Fruit fly (Drosophila melanogaster): ENCODE measurements around the gene CG42764.

Gene CG42764

dm6 chr3L:20497124-20497996 lies 31.5 kb upstream of the CG42764 start, which contains the start of gene CG32425:
CG32425 (plus strand) TSS chr3L:20497323.
- TF ChIP-seq h (optimal IDR thresholded peaks at IDR 0.05) (no peak), Myc (optimal IDR thresholded peaks at IDR 0.05) (no peak), Sin3A (optimal IDR thresholded peaks at IDR 0.05) (no peak), insv (optimal IDR thresholded peaks at IDR 0.05) (no peak), ttk (optimal IDR thresholded peaks at IDR 0.05) (no peak), psq (optimal IDR thresholded peaks at IDR 0.05) (no peak)

dm6 chr3L:20494780-20495591 lies 29.1 kb upstream of the CG42764 start, which contains the start of gene ZnT77C:
ZnT77C (minus strand) TSS chr3L:20494921.
- no peak for TF ChIP-seq Myc (optimal IDR thresholded peaks at IDR 0.05)
- TF ChIP-seq insv (optimal IDR thresholded peaks at IDR 0.05): no peak
- TF ChIP-seq Sin3A (optimal IDR thresholded peaks at IDR 0.05): no peak
- TF ChIP-seq h (optimal IDR thresholded peaks at IDR 0.05): no peak
- TF ChIP-seq ttk (optimal IDR thresholded peaks at IDR 0.05): no peak
- TF ChIP-seq psq (optimal IDR thresholded peaks at IDR 0.05): no peak

dm6 chr3L:20494262-20494601 lies 28.4 kb upstream of the CG42764 start:
- TF ChIP-seq Myc (optimal IDR thresholded peaks at IDR 0.05): no peak
- TF ChIP-seq psq (optimal IDR thresholded peaks at IDR 0.05): no peak
- no peak for TF ChIP-seq h (optimal IDR thresholded peaks at IDR 0.05)
- no peak for TF ChIP-seq ttk (optimal IDR thresholded peaks at IDR 0.05)
- TF ChIP-seq insv (optimal IDR thresholded peaks at IDR 0.05): no peak
- TF ChIP-seq Sin3A (optimal IDR thresholded peaks at IDR 0.05): no peak

- TF ChIP-seq h (optimal IDR thresholded peaks at IDR 0.05): no peak
- no peak for TF ChIP-seq insv (optimal IDR thresholded peaks at IDR 0.05)
- TF ChIP-seq Myc (optimal IDR thresholded peaks at IDR 0.05): no peak
- no peak for TF ChIP-seq ttk (optimal IDR thresholded peaks at IDR 0.05)
- no peak for TF ChIP-seq Sin3A (optimal IDR thresholded peaks at IDR 0.05)
- no peak for TF ChIP-seq psq (optimal IDR thresholded peaks at IDR 0.05)
Measured at dm6 chr3L:20493417-20494261, 27.8 kb upstream of the CG42764 start.

- TF ChIP-seq psq (optimal IDR thresholded peaks at IDR 0.05): no peak
- no peak for TF ChIP-seq Sin3A (optimal IDR thresholded peaks at IDR 0.05)
- no peak for TF ChIP-seq Myc (optimal IDR thresholded peaks at IDR 0.05)
Measured at dm6 chr3L:20491525-20492132, 25.8 kb upstream of the CG42764 start, which contains the start of gene ND-39. ND-39 (plus strand) TSS chr3L:20492082.

- TF ChIP-seq h (optimal IDR thresholded peaks at IDR 0.05): no peak
- no peak for TF ChIP-seq Sin3A (optimal IDR thresholded peaks at IDR 0.05)
- TF ChIP-seq Myc (optimal IDR thresholded peaks at IDR 0.05): no peak
- no peak for TF ChIP-seq insv (optimal IDR thresholded peaks at IDR 0.05)
- no peak for TF ChIP-seq ttk (optimal IDR thresholded peaks at IDR 0.05)
- no peak for TF ChIP-seq psq (optimal IDR thresholded peaks at IDR 0.05)
Measured at dm6 chr3L:20487649-20488048, 21.8 kb upstream of the CG42764 start.

- no peak for TF ChIP-seq insv (optimal IDR thresholded peaks at IDR 0.05)
- no peak for TF ChIP-seq h (optimal IDR thresholded peaks at IDR 0.05)
- no peak for TF ChIP-seq psq (optimal IDR thresholded peaks at IDR 0.05)
- TF ChIP-seq Myc (optimal IDR thresholded peaks at IDR 0.05): no peak
- TF ChIP-seq ttk (optimal IDR thresholded peaks at IDR 0.05): no peak
- TF ChIP-seq Sin3A (optimal IDR thresholded peaks at IDR 0.05): no peak
Measured at dm6 chr3L:20474789-20475208, 9.0 kb upstream of the CG42764 start.

dm6 chr3L:20474197-20474788 lies 8.5 kb upstream of the CG42764 start, which contains the start of gene isoQC:
isoQC (plus strand) TSS chr3L:20474466.
- TF ChIP-seq Myc (optimal IDR thresholded peaks at IDR 0.05) (no peak), Sin3A (optimal IDR thresholded peaks at IDR 0.05) (no peak), psq (optimal IDR thresholded peaks at IDR 0.05) (no peak), insv (optimal IDR thresholded peaks at IDR 0.05) (no peak), ttk (optimal IDR thresholded peaks at IDR 0.05) (no peak), h (optimal IDR thresholded peaks at IDR 0.05) (no peak)

dm6 chr3L:20473021-20473799 lies 7.4 kb upstream of the CG42764 start, which contains the start of the genes CG32428 and CG5969:
CG32428 (minus strand) TSS chr3L:20473723.
CG5969 (plus strand) TSS chr3L:20473783.
- TF ChIP-seq Sin3A (optimal IDR thresholded peaks at IDR 0.05) (no peak), Myc (optimal IDR thresholded peaks at IDR 0.05) (no peak), ttk (optimal IDR thresholded peaks at IDR 0.05) (no peak), h (optimal IDR thresholded peaks at IDR 0.05) (no peak), insv (optimal IDR thresholded peaks at IDR 0.05) (no peak), psq (optimal IDR thresholded peaks at IDR 0.05) (no peak)

- TF ChIP-seq Myc (optimal IDR thresholded peaks at IDR 0.05): no peak
- no peak for TF ChIP-seq h (optimal IDR thresholded peaks at IDR 0.05)
- no peak for TF ChIP-seq Sin3A (optimal IDR thresholded peaks at IDR 0.05)
- no peak for TF ChIP-seq psq (optimal IDR thresholded peaks at IDR 0.05)
- no peak for TF ChIP-seq ttk (optimal IDR thresholded peaks at IDR 0.05)
- no peak for TF ChIP-seq insv (optimal IDR thresholded peaks at IDR 0.05)
Measured at dm6 chr3L:20472607-20473006, 6.8 kb upstream of the CG42764 start.

Data from Kc167 (cell line).